Fruit fly (Drosophila melanogaster) whole organism, embryonic: ENCODE data around the gene CG34026.

Experiments
- Ada2b ChIP-seq: fragments of 200-800 bp; sonication (Bioruptor generic); IDR thresholded peaks from 2 replicates; pipeline ENCODE4 v1.3.6; 2022; ENCODE audit warnings: missing biosample characterization, missing genetic modification characterization
- Asciz ChIP-seq: fragments of 200-800 bp; sonication (Bioruptor generic); optimal IDR thresholded peaks from 2 replicates; lab custom pipeline; 2017; ENCODE audit warnings: missing biosample characterization, mild to moderate bottlenecking, missing genetic modification characterization, missing genetic modification reagents
- B-H1 ChIP-seq: fragments of 200-800 bp; sonication (Bioruptor generic); IDR thresholded peaks from 3 replicates; pipeline ENCODE4 v1.3.6; 2022; ENCODE audit warnings: missing biosample characterization, missing genetic modification characterization
- Blimp-1 ChIP-seq: fragments of 200-800 bp; sonication (Bioruptor generic); optimal IDR thresholded peaks from 3 replicates; lab custom pipeline; 2018; ENCODE audit warnings: missing biosample characterization, missing genetic modification characterization, mild to moderate bottlenecking, moderate library complexity, missing genetic modification reagents
- CG10431 ChIP-seq: fragments of 200-800 bp; sonication (Bioruptor generic); optimal IDR thresholded peaks from 3 replicates; lab custom pipeline; 2018; ENCODE audit warnings: missing biosample characterization, mild to moderate bottlenecking, missing genetic modification characterization
- CG10543 ChIP-seq: fragments of 200-800 bp; sonication (Bioruptor generic); optimal IDR thresholded peaks from 3 replicates; lab custom pipeline; 2017; ENCODE audit warnings: missing biosample characterization, mild to moderate bottlenecking, missing genetic modification characterization, moderate library complexity
- CG10959 ChIP-seq: fragments of 200-800 bp; sonication (Bioruptor generic); IDR thresholded peaks from 2 replicates; pipeline ENCODE4 v1.3.6; 2022; ENCODE audit warnings: missing biosample characterization, missing genetic modification characterization
- CG10979 ChIP-seq: fragments of 200-800 bp; sonication (Bioruptor generic); optimal IDR thresholded peaks from 2 replicates; lab custom pipeline; 2018; ENCODE audit warnings: missing biosample characterization, mild to moderate bottlenecking, missing genetic modification characterization, moderate library complexity
- CG12744 ChIP-seq: fragments of 200-800 bp; sonication (Bioruptor generic); optimal IDR thresholded peaks from 2 replicates; lab custom pipeline; 2016; ENCODE audit warnings: missing biosample characterization, missing genetic modification characterization
- CG14050 ChIP-seq: fragments of 200-800 bp; sonication (Bioruptor generic); IDR thresholded peaks from 3 replicates; pipeline ENCODE4 v1.3.6; 2022; ENCODE audit warnings: missing biosample characterization, missing genetic modification characterization
- CG17829 ChIP-seq: fragments of 200-800 bp; optimal IDR thresholded peaks from 2 replicates; lab custom pipeline; 2019; ENCODE audit warnings: missing biosample characterization, mild to moderate bottlenecking, missing genetic modification characterization, moderate library complexity
- CG2120 ChIP-seq: fragments of 200-800 bp; sonication (Bioruptor generic); optimal IDR thresholded peaks from 3 replicates; lab custom pipeline; 2016; ENCODE audit warnings: missing biosample characterization, missing genetic modification characterization
- CG2875 ChIP-seq: fragments of 200-800 bp; sonication (Bioruptor generic); optimal IDR thresholded peaks from 2 replicates; lab custom pipeline; 2017; ENCODE audit warnings: missing biosample characterization, mild to moderate bottlenecking, missing genetic modification characterization, missing genetic modification reagents
- CG34224 ChIP-seq: fragments of 200-800 bp; sonication (Bioruptor generic); IDR thresholded peaks from 3 replicates; pipeline ENCODE4 v1.3.6; 2022; ENCODE audit warnings: missing biosample characterization, missing genetic modification characterization; ENCODE audit not compliant: partially characterized antibody
- CG4282 ChIP-seq: fragments of 200-800 bp; sonication (Bioruptor generic); optimal IDR thresholded peaks from 2 replicates; lab custom pipeline; 2016; ENCODE audit warnings: missing biosample characterization, missing genetic modification characterization
- CG6254 ChIP-seq: fragments of 200-800 bp; sonication (Bioruptor generic); optimal IDR thresholded peaks from 3 replicates; lab custom pipeline; 2017; ENCODE audit warnings: mild to moderate bottlenecking, missing biosample characterization, missing genetic modification reagents, missing genetic modification characterization
- CG7987 ChIP-seq: fragments of 200-800 bp; sonication (Bioruptor generic); optimal IDR thresholded peaks from 2 replicates; lab custom pipeline; 2018; ENCODE audit warnings: missing biosample characterization, mild to moderate bottlenecking, missing genetic modification characterization, moderate library complexity
- CG9437 ChIP-seq: fragments of 200-800 bp; sonication (Bioruptor generic); optimal IDR thresholded peaks from 2 replicates; lab custom pipeline; 2018; ENCODE audit warnings: missing biosample characterization, mild to moderate bottlenecking, missing genetic modification characterization
- Doc2 ChIP-seq: fragments of 200-800 bp; sonication (Bioruptor generic); IDR thresholded peaks from 2 replicates; pipeline ENCODE4 v1.3.6; 2022; ENCODE audit warnings: missing biosample characterization, missing genetic modification characterization
- Fer1 ChIP-seq: fragments of 200-800 bp; sonication (Bioruptor generic); optimal IDR thresholded peaks from 2 replicates; lab custom pipeline; 2017; ENCODE audit warnings: missing biosample characterization, mild to moderate bottlenecking, missing genetic modification characterization
- H2.0 ChIP-seq: fragments of 200-800 bp; sonication (Bioruptor generic); IDR thresholded peaks from 2 replicates; pipeline ENCODE4 v1.3.6; 2022; ENCODE audit warnings: missing biosample characterization, missing genetic modification characterization
- HmgD ChIP-seq: fragments of 200-800 bp; sonication (Bioruptor generic); optimal IDR thresholded peaks from 3 replicates; lab custom pipeline; 2016; ENCODE audit warnings: missing biosample characterization, missing genetic modification characterization
- Hmx ChIP-seq: fragments of 200-800 bp; sonication (Bioruptor generic); optimal IDR thresholded peaks from 2 replicates; lab custom pipeline; 2016; ENCODE audit warnings: missing biosample characterization, missing genetic modification characterization
- Hr78 ChIP-seq, 2 experiments: fragments of 200-800 bp in 1 of 2; fragments of >200 bp in 1 of 2; sonication (Bioruptor generic) in 1 of 2; optimal IDR thresholded peaks; 2 replicates each; lab custom pipeline; 2017 to 2019; ENCODE audit warnings: missing biosample characterization in 2 of 2, missing genetic modification characterization in 2 of 2, mild to moderate bottlenecking in 1 of 2, moderate library complexity in 1 of 2
- Lhr ChIP-seq: fragments of 200-800 bp; sonication (Bioruptor generic); optimal IDR thresholded peaks from 3 replicates; lab custom pipeline; 2017; ENCODE audit warnings: mild to moderate bottlenecking, missing biosample characterization, missing genetic modification reagents, missing genetic modification characterization
- NC2β ChIP-seq: fragments of 200-800 bp; sonication (Bioruptor generic); optimal IDR thresholded peaks from 2 replicates; lab custom pipeline; 2016; ENCODE audit warnings: missing biosample characterization, missing genetic modification characterization
- Pdp1 ChIP-seq, 2 experiments: fragments of 200-800 bp; sonication (Bioruptor generic); optimal IDR thresholded peaks; 3 replicates each; lab custom pipeline; 2016; ENCODE audit warnings: missing biosample characterization in 2 of 2, missing genetic modification characterization in 2 of 2, mild to moderate bottlenecking in 1 of 2, moderate library complexity in 1 of 2
- Sox102F ChIP-seq: fragments of 200-800 bp; sonication (Bioruptor generic); optimal IDR thresholded peaks from 2 replicates; lab custom pipeline; 2018; ENCODE audit warnings: missing biosample characterization, mild to moderate bottlenecking, missing genetic modification characterization, moderate library complexity
- Spps ChIP-seq: fragments of 200-800 bp; sonication (Bioruptor generic); optimal IDR thresholded peaks from 2 replicates; lab custom pipeline; 2018; ENCODE audit warnings: missing biosample characterization, mild to moderate bottlenecking, missing genetic modification characterization
- Vsx1 ChIP-seq: fragments of 200-800 bp; sonication (Bioruptor generic); optimal IDR thresholded peaks from 2 replicates; lab custom pipeline; 2017; ENCODE audit warnings: missing biosample characterization, mild to moderate bottlenecking, missing genetic modification characterization, missing genetic modification reagents
- bcd ChIP-seq: fragments of 200-800 bp; sonication (Bioruptor generic); optimal IDR thresholded peaks from 2 replicates; lab custom pipeline; 2017; ENCODE audit warnings: missing biosample characterization, mild to moderate bottlenecking, missing genetic modification characterization
- bigmax ChIP-seq: fragments of 200-800 bp; sonication (Bioruptor generic); optimal IDR thresholded peaks from 2 replicates; lab custom pipeline; 2018; ENCODE audit warnings: missing biosample characterization, mild to moderate bottlenecking, missing genetic modification characterization
- caup ChIP-seq: fragments of 200-800 bp; sonication (Bioruptor generic); optimal IDR thresholded peaks from 3 replicates; lab custom pipeline; 2017; ENCODE audit warnings: missing biosample characterization, mild to moderate bottlenecking, missing genetic modification characterization, moderate library complexity; ENCODE audit not compliant: severe bottlenecking
- disco-r ChIP-seq: fragments of 200-800 bp; sonication (Bioruptor generic); optimal IDR thresholded peaks from 2 replicates; lab custom pipeline; 2016; ENCODE audit warnings: missing biosample characterization, missing genetic modification characterization
- dm ChIP-seq: fragments of 200-800 bp; sonication (Bioruptor generic); optimal IDR thresholded peaks from 3 replicates; lab custom pipeline; 2016; ENCODE audit warnings: missing biosample characterization, missing genetic modification characterization
- fd64A ChIP-seq: fragments of 200-800 bp; sonication (Bioruptor generic); optimal IDR thresholded peaks from 3 replicates; lab custom pipeline; 2018; ENCODE audit warnings: missing biosample characterization, mild to moderate bottlenecking, missing genetic modification characterization
- fru ChIP-seq: fragments of >200 bp; optimal IDR thresholded peaks from 2 replicates; lab custom pipeline; 2017
- grau ChIP-seq: fragments of 200-800 bp; optimal IDR thresholded peaks from 3 replicates; lab custom pipeline; 2019; ENCODE audit warnings: missing biosample characterization, mild to moderate bottlenecking, missing genetic modification characterization, moderate library complexity
- inv ChIP-seq: fragments of 200-800 bp; sonication (Bioruptor generic); IDR thresholded peaks from 2 replicates; pipeline ENCODE4 v1.3.6; 2022; ENCODE audit warnings: missing biosample characterization, missing genetic modification characterization; ENCODE audit not compliant: partially characterized antibody
- luna ChIP-seq: fragments of 200-800 bp; sonication (Bioruptor generic); optimal IDR thresholded peaks from 2 replicates; lab custom pipeline; 2016; ENCODE audit warnings: missing biosample characterization, missing genetic modification characterization
- nau ChIP-seq: fragments of 200-800 bp; sonication (Bioruptor generic); optimal IDR thresholded peaks from 3 replicates; lab custom pipeline; 2017; ENCODE audit warnings: missing biosample characterization, mild to moderate bottlenecking, missing genetic modification characterization, missing genetic modification reagents
- pfk ChIP-seq: fragments of 200-800 bp; sonication (Bioruptor generic); optimal IDR thresholded peaks from 2 replicates; lab custom pipeline; 2018; ENCODE audit warnings: missing biosample characterization, mild to moderate bottlenecking, missing genetic modification characterization, moderate library complexity
- psq ChIP-seq: fragments of 200-800 bp; sonication (Bioruptor generic); optimal IDR thresholded peaks from 2 replicates; lab custom pipeline; 2017; ENCODE audit warnings: missing biosample characterization, missing genetic modification characterization
- run ChIP-seq: fragments of 200-800 bp; sonication (Bioruptor generic); optimal IDR thresholded peaks from 3 replicates; lab custom pipeline; 2018; ENCODE audit warnings: missing biosample characterization, mild to moderate bottlenecking, missing genetic modification characterization
- so ChIP-seq: fragments of 200-800 bp; sonication (Bioruptor generic); IDR thresholded peaks from 3 replicates; pipeline ENCODE4 v1.3.6; 2022; ENCODE audit warnings: missing biosample characterization, missing genetic modification characterization
- sr ChIP-seq: fragments of 200-800 bp; sonication (Bioruptor generic); IDR thresholded peaks from 3 replicates; pipeline ENCODE4 v1.3.6; 2022; ENCODE audit warnings: missing biosample characterization, missing genetic modification characterization
- vfl ChIP-seq: fragments of 200-800 bp; sonication (Bioruptor generic); optimal IDR thresholded peaks from 2 replicates; lab custom pipeline; 2016; ENCODE audit warnings: missing biosample characterization, missing genetic modification characterization
- vvl ChIP-seq: fragments of 200-800 bp; sonication (Bioruptor generic); IDR thresholded peaks from 2 replicates; pipeline ENCODE4 v1.3.6; 2022; ENCODE audit warnings: missing biosample characterization, missing genetic modification characterization
- zen2 ChIP-seq: fragments of 200-800 bp; sonication (Bioruptor generic); IDR thresholded peaks from 3 replicates; pipeline ENCODE4 v1.3.6; 2022; ENCODE audit warnings: missing biosample characterization, missing genetic modification characterization; ENCODE audit not compliant: partially characterized antibody

Gene CG34026

dm6 chrX:9554346-9554808 is 20.8 kb downstream of the CG34026 start, which contains the start of gene RpS28b (continued):
- TF ChIP-seq caup (GFP tag; lab: Kevin White, UChicago) (peak; percentile 97), B-H1 (GFP tag; lab: Robert Waterston, UW) (peak; percentile 84; the same call in 2 of the 3 replicates), inv (GFP tag; lab: Robert Waterston, UW) (peak; percentile 62; the same call in 1 of the 2 replicates), CG14050 (GFP tag; lab: Robert Waterston, UW) (peak; percentile 84), CG6254 (GFP tag; lab: Kevin White, UChicago) (peak; percentile 52), Pdp1 (GFP tag; optimal IDR thresholded peaks at IDR 0.05; lab: Kevin White, UChicago) (peak; percentile 72 to 74), pfk (GFP tag; lab: Kevin White, UChicago) (peak; percentile 80), CG10431 (GFP tag; lab: Kevin White, UChicago) (peak; percentile 95), sr (GFP tag; lab: Robert Waterston, UW) (peak; percentile 95), Vsx1 (GFP tag; lab: Kevin White, UChicago) (peak; percentile 89), psq (GFP tag; lab: Kevin White, UChicago) (peak; percentile 68), Ada2b (GFP tag; lab: Robert Waterston, UW) (peak; percentile 73), CG7987 (peak; percentile 97), luna (GFP tag; lab: Kevin White, UChicago) (peak; percentile 82), CG34224 (GFP tag; lab: Robert Waterston, UW) (peak; percentile 57), Fer1 (GFP tag; lab: Kevin White, UChicago) (peak; percentile 89), CG9437 (GFP tag; lab: Kevin White, UChicago) (peak; percentile 69), Blimp-1 (GFP tag; lab: Kevin White, UChicago) (no peak), so (GFP tag; lab: Robert Waterston, UW) (peak; percentile 83), bcd (GFP tag; lab: Kevin White, UChicago) (peak; percentile 95), run (tag; lab: Kevin White, UChicago) (peak; percentile 60), CG4282 (peak; percentile 78), dm (GFP tag; lab: Kevin White, UChicago) (peak; percentile 92), bigmax (GFP tag; lab: Kevin White, UChicago) (peak; percentile 72), CG17829 (tag; lab: Kevin White, UChicago) (peak; percentile 60), CG12744 (peak; percentile 69), Doc2 (GFP tag; lab: Robert Waterston, UW) (peak; percentile 71; the same call in 1 of the 2 replicates), H2.0 (GFP tag; lab: Robert Waterston, UW) (peak; percentile 88), zen2 (GFP tag; lab: Robert Waterston, UW) (peak; percentile 44; the same call in 2 of the 3 replicates), CG2120 (GFP tag; lab: Kevin White, UChicago) (peak; percentile 62), fd64A (GFP tag; lab: Kevin White, UChicago) (peak; percentile 91), disco-r (GFP tag; lab: Kevin White, UChicago) (peak; percentile 82), Hr78 (GFP tag; optimal IDR thresholded peaks at IDR 0.05; lab: Kevin White, UChicago) (no peak), Asciz (peak; percentile 86), CG2875 (peak; percentile 90), fru (lab: Kevin White, UChicago) (no peak), nau (peak; percentile 90), Spps (tag; lab: Kevin White, UChicago) (peak; percentile 42), CG10979 (tag; lab: Kevin White, UChicago) (peak; percentile 51), Hmx (GFP tag; lab: Kevin White, UChicago) (no peak), vvl (GFP tag; lab: Robert Waterston, UW) (peak; percentile 94), Sox102F (GFP tag; lab: Kevin White, UChicago) (no peak), grau (tag; lab: Kevin White, UChicago) (peak; percentile 68), CG10543 (GFP tag; lab: Kevin White, UChicago) (peak; percentile 95), Lhr (GFP tag; lab: Kevin White, UChicago) (peak; percentile 79), NC2β (GFP tag; lab: Kevin White, UChicago) (peak; percentile 94), vfl (GFP tag; lab: Kevin White, UChicago) (peak; percentile 56), CG10959 (peak; percentile 89), HmgD (GFP tag; lab: Kevin White, UChicago) (peak; percentile 66)
